Worm (Caenorhabditis elegans): Measurements from ENCODE around the gene C38H2.3.

C38H2.3 gene

ce11 chrIII:10415822-10416221 is 29.4 kb upstream of the C38H2.3 start, which contains the start of gene ymel-1 (continued):
- TF ChIP-seq zag-1 (tag; optimal IDR thresholded peaks at IDR 0.05) (no peak), nhr-76 (tag; optimal IDR thresholded peaks at IDR 0.05) (no peak), ztf-11 (tag; optimal IDR thresholded peaks at IDR 0.05) (no peak), fos-1 (tag; optimal IDR thresholded peaks at IDR 0.05) (no peak), ceh-28 (tag; optimal IDR thresholded peaks at IDR 0.05) (no peak), egl-5 (tag; optimal IDR thresholded peaks at IDR 0.05) (no peak), nhr-237 (tag; optimal IDR thresholded peaks at IDR 0.05) (no peak), jun-1 (tag; optimal IDR thresholded peaks at IDR 0.05) (no peak), ztf-4 (tag; optimal IDR thresholded peaks at IDR 0.05) (no peak), lin-39 (tag; optimal IDR thresholded peaks at IDR 0.05) (peak; percentile 60), eor-1 (tag; optimal IDR thresholded peaks at IDR 0.05) (no peak), daf-12 (tag; optimal IDR thresholded peaks at IDR 0.05) (no peak), nhr-43 (tag; optimal IDR thresholded peaks at IDR 0.05; ENCODE audit: poor library complexity, severe bottlenecking) (no peak), unc-62 (GFP tag; optimal IDR thresholded peaks at IDR 0.05) (no peak), sea-2 (GFP tag; optimal IDR thresholded peaks at IDR 0.05) (no peak)

ce11 chrIII:10407198-10407663 is 20.9 kb upstream of the C38H2.3 start, which contains the start of gene hat-1:
TSS of gene hat-1 (minus strand) at chrIII:10407248.
- TF ChIP-seq pha-4 (tag; optimal IDR thresholded peaks at IDR 0.05) (peak; percentile 96), nhr-237 (tag; optimal IDR thresholded peaks at IDR 0.05) (no peak), nhr-23 (tag; optimal IDR thresholded peaks at IDR 0.05) (peak; percentile 97), nhr-11 (tag; optimal IDR thresholded peaks at IDR 0.05) (peak; percentile 71), lin-15B (tag; optimal IDR thresholded peaks at IDR 0.05) (peak; percentile 98), nhr-28 (tag; optimal IDR thresholded peaks at IDR 0.05) (no peak), nfya-1 (tag; optimal IDR thresholded peaks at IDR 0.05; ENCODE audit: insufficient read depth) (peak; percentile 97), daf-12 (tag; optimal IDR thresholded peaks at IDR 0.05) (peak; percentile 56), ceh-9 (tag; optimal IDR thresholded peaks at IDR 0.05) (no peak), mml-1 (tag; optimal IDR thresholded peaks at IDR 0.05) (no peak), nhr-43 (tag; optimal IDR thresholded peaks at IDR 0.05; ENCODE audit: poor library complexity, severe bottlenecking) (peak; percentile 97), tbx-2 (tag; optimal IDR thresholded peaks at IDR 0.05) (peak; percentile 92), fkh-10 (GFP tag; optimal IDR thresholded peaks at IDR 0.05) (peak; percentile 90), hmg-11 (tag; optimal IDR thresholded peaks at IDR 0.05) (peak; percentile 90), jun-1 (tag; optimal IDR thresholded peaks at IDR 0.05) (peak; percentile 92), aly-2 (tag; optimal IDR thresholded peaks at IDR 0.05) (no peak), snpc-4 (tag; optimal IDR thresholded peaks at IDR 0.05) (peak; percentile 80), R02D3.7 (tag; optimal IDR thresholded peaks at IDR 0.05) (peak; percentile 100), ceh-28 (tag; optimal IDR thresholded peaks at IDR 0.05) (peak; percentile 92), ceh-82 (tag; optimal IDR thresholded peaks at IDR 0.05) (peak; percentile 49), sea-2 (GFP tag; optimal IDR thresholded peaks at IDR 0.05) (no peak), elt-2 (tag; optimal IDR thresholded peaks at IDR 0.05) (peak; percentile 74), pqm-1 (tag; optimal IDR thresholded peaks at IDR 0.05) (peak; percentile 72), mdl-1 (tag; optimal IDR thresholded peaks at IDR 0.05) (peak; percentile 46), zag-1 (tag; optimal IDR thresholded peaks at IDR 0.05) (peak; percentile 55), ztf-4 (tag; optimal IDR thresholded peaks at IDR 0.05) (peak; percentile 54), unc-39 (tag; optimal IDR thresholded peaks at IDR 0.05) (no peak), ztf-11 (tag; optimal IDR thresholded peaks at IDR 0.05) (no peak), fkh-2 (tag; optimal IDR thresholded peaks at IDR 0.05) (no peak), lsy-12 (tag; optimal IDR thresholded peaks at IDR 0.05) (peak; percentile 93), elt-1 (tag; optimal IDR thresholded peaks at IDR 0.05) (peak; percentile 42), ZK546.5 (tag; optimal IDR thresholded peaks at IDR 0.05) (peak; percentile 35), lin-39 (tag; optimal IDR thresholded peaks at IDR 0.05) (peak; percentile 90), egl-27 (tag; optimal IDR thresholded peaks at IDR 0.05) (peak; percentile 68), fos-1 (tag; optimal IDR thresholded peaks at IDR 0.05) (peak; percentile 39), skn-1 (tag; optimal IDR thresholded peaks at IDR 0.05) (peak; percentile 89), unc-62 (GFP tag; optimal IDR thresholded peaks at IDR 0.05) (peak; percentile 19), nhr-76 (tag; optimal IDR thresholded peaks at IDR 0.05) (no peak), nhr-67 (tag; optimal IDR thresholded peaks at IDR 0.05) (no peak), ama-1 (optimal IDR thresholded peaks at IDR 0.05) (peak; percentile 83), nhr-77 (tag; optimal IDR thresholded peaks at IDR 0.05) (peak; percentile 65), egl-5 (tag; optimal IDR thresholded peaks at IDR 0.05) (peak; percentile 83), elt-3 (tag; optimal IDR thresholded peaks at IDR 0.05) (no peak), eor-1 (tag; optimal IDR thresholded peaks at IDR 0.05) (no peak), nhr-25 (tag; optimal IDR thresholded peaks at IDR 0.05) (peak; percentile 91), ceh-16 (tag; optimal IDR thresholded peaks at IDR 0.05) (no peak), nhr-12 (tag; optimal IDR thresholded peaks at IDR 0.05) (no peak)
